Worm (Caenorhabditis elegans): ENCODE results near the gene dmsr-14.
A peak's percentile ranks its signal among the peaks of the same experiment; 100 is the strongest.

dmsr-14 gene

ce11 chrV:6813862-6814261 is 3.2 kb downstream of the dmsr-14 start:
- TF ChIP-seq mab-9 (GFP tag; IDR thresholded peaks at IDR 0.05) (no peak), efl-1 (optimal IDR thresholded peaks at IDR 0.05) (no peak), efl-1 (GFP tag; optimal IDR thresholded peaks at IDR 0.05 in 1 of 2) (peak in 1 of 2 experiments; percentile 77), hpl-2 (GFP tag; optimal IDR thresholded peaks at IDR 0.05) (no peak), dsc-1 (tag; optimal IDR thresholded peaks at IDR 0.05) (no peak), egl-27 (tag; optimal IDR thresholded peaks at IDR 0.05) (no peak), tlp-1 (tag; optimal IDR thresholded peaks at IDR 0.05) (no peak)

ce11 chrV:6811863-6812262 is 5.2 kb downstream of the dmsr-14 start:
- TF ChIP-seq ets-5 (GFP tag; IDR thresholded peaks at IDR 0.05), result no peak
- peak; percentile 77 for TF ChIP-seq elt-2 (tag; optimal IDR thresholded peaks at IDR 0.05)
- TF ChIP-seq skn-1 (tag; optimal IDR thresholded peaks at IDR 0.05), result no peak
- TF ChIP-seq tlp-1 (tag; optimal IDR thresholded peaks at IDR 0.05), result peak; percentile 50
- no peak for TF ChIP-seq aly-2 (tag; optimal IDR thresholded peaks at IDR 0.05)

ce11 chrV:6810091-6810490 is 7.0 kb downstream of the dmsr-14 start:
- TF ChIP-seq elt-2 (tag; optimal IDR thresholded peaks at IDR 0.05), result peak; percentile 32
- no peak for TF ChIP-seq snpc-4 (tag; optimal IDR thresholded peaks at IDR 0.05)

ce11 chrV:6808962-6809361 is 8.1 kb downstream of the dmsr-14 start, which contains the start of gene dmsr-16:
Gene dmsr-16, minus strand, starts transcription at chrV:6809062.
- TF ChIP-seq jun-1 (tag; optimal IDR thresholded peaks at IDR 0.05), result no peak
- no peak for TF ChIP-seq nhr-85 (tag)
- no peak for TF ChIP-seq tlp-1 (tag; optimal IDR thresholded peaks at IDR 0.05)
- TF ChIP-seq ceh-82 (tag; optimal IDR thresholded peaks at IDR 0.05), result no peak
- TF ChIP-seq egl-27 (tag; optimal IDR thresholded peaks at IDR 0.05), result no peak
- no peak for TF ChIP-seq elt-3 (tag; optimal IDR thresholded peaks at IDR 0.05)

- TF ChIP-seq efl-1 (optimal IDR thresholded peaks at IDR 0.05) (no peak), efl-1 (GFP tag; optimal IDR thresholded peaks at IDR 0.05 in 1 of 2) (no peak), ceh-82 (tag; optimal IDR thresholded peaks at IDR 0.05) (no peak), hpl-2 (GFP tag; optimal IDR thresholded peaks at IDR 0.05) (no peak), zag-1 (tag; optimal IDR thresholded peaks at IDR 0.05) (no peak), lin-13 (GFP tag; optimal IDR thresholded peaks at IDR 0.05) (no peak), ztf-11 (tag; optimal IDR thresholded peaks at IDR 0.05) (no peak), nhr-12 (tag; optimal IDR thresholded peaks at IDR 0.05) (no peak), nhr-77 (tag; optimal IDR thresholded peaks at IDR 0.05) (no peak), unc-98 (GFP tag; IDR thresholded peaks at IDR 0.05) (no peak), sup-37 (GFP tag; optimal IDR thresholded peaks at IDR 0.05) (no peak), mdl-1 (tag; optimal IDR thresholded peaks at IDR 0.05) (no peak)
Measured at ce11 chrV:6806340-6806739, 10.7 kb downstream of the dmsr-14 start, which contains the start of gene dmsr-12. Gene dmsr-12, minus strand, starts transcription at chrV:6806440.

ce11 chrV:6803992-6804391 is 13.1 kb downstream of the dmsr-14 start, which contains the start of gene dmsr-11:
Gene dmsr-11, minus strand, starts transcription at chrV:6804092.
- TF ChIP-seq hlh-17 (GFP tag; optimal IDR thresholded peaks at IDR 0.05; ENCODE audit: borderline replicate concordance), result no peak
- no peak for TF ChIP-seq lin-35 (GFP tag; optimal IDR thresholded peaks at IDR 0.05)
- TF ChIP-seq fkh-4 (tag; optimal IDR thresholded peaks at IDR 0.05; ENCODE audit: borderline replicate concordance), result no peak
- no peak for TF ChIP-seq nhr-84 (tag; optimal IDR thresholded peaks at IDR 0.05)
- no peak for TF ChIP-seq Y116A8C.19 (tag; optimal IDR thresholded peaks at IDR 0.05; ENCODE audit: borderline replicate concordance)
- no peak for TF ChIP-seq unc-130 (tag; optimal IDR thresholded peaks at IDR 0.05)
- no peak for TF ChIP-seq unc-30 (tag; optimal IDR thresholded peaks at IDR 0.05)
- no peak for TF ChIP-seq zip-4 (GFP tag; optimal IDR thresholded peaks at IDR 0.05)
- TF ChIP-seq nhr-28 (tag; optimal IDR thresholded peaks at IDR 0.05), result no peak
- TF ChIP-seq sox-4 (tag; optimal IDR thresholded peaks at IDR 0.05), result no peak
- no peak for TF ChIP-seq snpc-4 (tag; optimal IDR thresholded peaks at IDR 0.05)
- no peak for TF ChIP-seq unc-98 (GFP tag; IDR thresholded peaks at IDR 0.05)
- no peak for TF ChIP-seq lin-39 (tag; optimal IDR thresholded peaks at IDR 0.05)
- no peak for TF ChIP-seq lsy-2 (tag; optimal IDR thresholded peaks at IDR 0.05)

All from whole organism, L1 larva.